Fruit fly (Drosophila melanogaster) whole organism, embryonic: ENCODE data around the gene CG15894.

Source experiments
- Atf-2 ChIP-seq: fragments of 200-800 bp; sonication (Bioruptor generic); optimal IDR thresholded peaks from 2 replicates; lab custom pipeline; 2016; ENCODE audit warnings: missing biosample characterization, missing genetic modification characterization
- Atf6 ChIP-seq: fragments of 200-800 bp; sonication (Bioruptor generic); IDR thresholded peaks from 2 replicates; pipeline ENCODE4 v1.3.6; 2022; ENCODE audit warnings: missing biosample characterization, missing genetic modification characterization
- CG10366 ChIP-seq: fragments of 200-800 bp; sonication (Bioruptor generic); IDR thresholded peaks from 2 replicates; pipeline ENCODE4 v1.3.6; 2022; ENCODE audit warnings: missing biosample characterization, missing genetic modification characterization
- CG12104 ChIP-seq: fragments of 200-800 bp; sonication (Bioruptor generic); optimal IDR thresholded peaks from 3 replicates; lab custom pipeline; 2016; ENCODE audit warnings: missing biosample characterization, missing genetic modification characterization
- CG13424 ChIP-seq: fragments of 200-800 bp; sonication (Bioruptor generic); optimal IDR thresholded peaks from 2 replicates; lab custom pipeline; 2019; ENCODE audit warnings: missing biosample characterization, mild to moderate bottlenecking, missing genetic modification characterization, moderate library complexity
- CG14441 ChIP-seq: fragments of 200-800 bp; sonication (Bioruptor generic); IDR thresholded peaks from 2 replicates; pipeline ENCODE4 v1.3.6; 2022; ENCODE audit warnings: missing biosample characterization, missing genetic modification characterization
- CG1792 ChIP-seq: fragments of 200-800 bp; sonication (Bioruptor generic); optimal IDR thresholded peaks from 2 replicates; lab custom pipeline; 2016; ENCODE audit warnings: missing biosample characterization, missing genetic modification characterization
- CG2116 ChIP-seq: fragments of 200-800 bp; sonication (Bioruptor generic); optimal IDR thresholded peaks from 3 replicates; lab custom pipeline; 2018; ENCODE audit warnings: missing biosample characterization, mild to moderate bottlenecking, missing genetic modification characterization
- CG2120 ChIP-seq: fragments of 200-800 bp; sonication (Bioruptor generic); optimal IDR thresholded peaks from 3 replicates; lab custom pipeline; 2016; ENCODE audit warnings: missing biosample characterization, missing genetic modification characterization
- CG2889 ChIP-seq: fragments of 200-800 bp; sonication (Bioruptor generic); IDR thresholded peaks from 3 replicates; pipeline ENCODE4 v1.3.6; 2022; ENCODE audit warnings: missing biosample characterization, missing genetic modification characterization
- CG30431 ChIP-seq: fragments of 200-800 bp; sonication (Bioruptor generic); optimal IDR thresholded peaks from 2 replicates; lab custom pipeline; 2017; ENCODE audit warnings: missing biosample characterization, missing genetic modification characterization
- CG3281 ChIP-seq: fragments of 200-800 bp; sonication (Bioruptor generic); optimal IDR thresholded peaks from 3 replicates; lab custom pipeline; 2017; ENCODE audit warnings: missing biosample characterization, mild to moderate bottlenecking, missing genetic modification characterization
- CG34376 ChIP-seq: fragments of 200-800 bp; sonication (Bioruptor generic); optimal IDR thresholded peaks from 2 replicates; lab custom pipeline; 2018; ENCODE audit warnings: missing biosample characterization, mild to moderate bottlenecking, missing genetic modification characterization
- CG4617 ChIP-seq: fragments of 200-800 bp; sonication (Bioruptor generic); optimal IDR thresholded peaks from 3 replicates; lab custom pipeline; 2016; ENCODE audit warnings: missing biosample characterization, missing genetic modification characterization, borderline replicate concordance
- CG4820 ChIP-seq: fragments of 200-800 bp; sonication (Bioruptor generic); optimal IDR thresholded peaks from 3 replicates; lab custom pipeline; 2016; ENCODE audit warnings: missing biosample characterization, missing genetic modification characterization
- CG5953 ChIP-seq: fragments of 200-800 bp; sonication (Bioruptor generic); IDR thresholded peaks from 2 replicates; pipeline ENCODE4 v1.3.6; 2022; ENCODE audit warnings: missing biosample characterization, missing genetic modification characterization
- CG6689 ChIP-seq: fragments of 200-800 bp; sonication (Bioruptor generic); IDR thresholded peaks from 2 replicates; pipeline ENCODE4 v1.3.6; 2022; ENCODE audit warnings: missing biosample characterization, missing genetic modification characterization
- CG7928 ChIP-seq: fragments of 200-800 bp; sonication (Bioruptor generic); optimal IDR thresholded peaks from 2 replicates; lab custom pipeline; 2017; ENCODE audit warnings: missing biosample characterization, mild to moderate bottlenecking, missing genetic modification characterization
- CG9876 ChIP-seq: fragments of 200-800 bp; sonication (Bioruptor generic); optimal IDR thresholded peaks from 2 replicates; lab custom pipeline; 2016; ENCODE audit warnings: missing biosample characterization, missing genetic modification characterization
- HHEX ChIP-seq: fragments of 200-800 bp; sonication (Bioruptor generic); optimal IDR thresholded peaks from 3 replicates; lab custom pipeline; 2017; ENCODE audit warnings: missing biosample characterization, mild to moderate bottlenecking, missing genetic modification characterization, missing genetic modification reagents
- HmgD ChIP-seq: fragments of 200-800 bp; sonication (Bioruptor generic); optimal IDR thresholded peaks from 3 replicates; lab custom pipeline; 2016; ENCODE audit warnings: missing biosample characterization, missing genetic modification characterization
- Hr78 ChIP-seq, 2 experiments: fragments of 200-800 bp in 1 of 2; fragments of >200 bp in 1 of 2; sonication (Bioruptor generic) in 1 of 2; optimal IDR thresholded peaks; 2 replicates each; lab custom pipeline; 2017 to 2019; ENCODE audit warnings: missing biosample characterization in 2 of 2, missing genetic modification characterization in 2 of 2, mild to moderate bottlenecking in 1 of 2, moderate library complexity in 1 of 2
- Hsf ChIP-seq: fragments of 200-800 bp; sonication (Bioruptor generic); optimal IDR thresholded peaks from 3 replicates; lab custom pipeline; 2016; ENCODE audit warnings: missing biosample characterization, missing genetic modification characterization
- Mad ChIP-seq: fragments of 200-800 bp; sonication (Bioruptor generic); optimal IDR thresholded peaks from 2 replicates; lab custom pipeline; 2016; ENCODE audit warnings: missing biosample characterization, missing genetic modification characterization
- Mes4 ChIP-seq: fragments of 200-800 bp; sonication (Bioruptor generic); optimal IDR thresholded peaks from 2 replicates; lab custom pipeline; 2016; ENCODE audit warnings: missing biosample characterization, missing genetic modification characterization
- Myb ChIP-seq: fragments of 200-800 bp; sonication (Bioruptor generic); optimal IDR thresholded peaks from 2 replicates; lab custom pipeline; 2016; ENCODE audit warnings: missing biosample characterization, missing genetic modification characterization
- PHDP ChIP-seq: fragments of 200-800 bp; sonication (Bioruptor generic); optimal IDR thresholded peaks from 3 replicates; lab custom pipeline; 2018; ENCODE audit warnings: missing biosample characterization, mild to moderate bottlenecking, missing genetic modification characterization, moderate library complexity
- Scr ChIP-seq: fragments of 200-800 bp; sonication (Bioruptor generic); IDR thresholded peaks from 2 replicates; pipeline ENCODE4 v1.3.6; 2022; ENCODE audit warnings: missing biosample characterization, missing genetic modification characterization; ENCODE audit not compliant: partially characterized antibody
- Six4 ChIP-seq: fragments of 200-800 bp; sonication (Bioruptor generic); optimal IDR thresholded peaks from 2 replicates; lab custom pipeline; 2016; ENCODE audit warnings: missing biosample characterization, missing genetic modification characterization
- Sox100B ChIP-seq: fragments of 200-800 bp; sonication (Bioruptor generic); optimal IDR thresholded peaks from 3 replicates; lab custom pipeline; 2018; ENCODE audit warnings: missing biosample characterization, mild to moderate bottlenecking, missing genetic modification characterization
- Sox102F ChIP-seq: fragments of 200-800 bp; sonication (Bioruptor generic); optimal IDR thresholded peaks from 2 replicates; lab custom pipeline; 2018; ENCODE audit warnings: missing biosample characterization, mild to moderate bottlenecking, missing genetic modification characterization, moderate library complexity
- Tbp ChIP-seq: fragments of >200 bp; optimal IDR thresholded peaks from 2 replicates; lab custom pipeline; 2018; ENCODE audit warnings: missing biosample characterization, missing genetic modification characterization
- abd-A ChIP-seq: fragments of 200-800 bp; sonication (Bioruptor generic); optimal IDR thresholded peaks from 3 replicates; lab custom pipeline; 2019; ENCODE audit warnings: missing biosample characterization, mild to moderate bottlenecking, missing genetic modification characterization, moderate library complexity
- chn ChIP-seq: fragments of 200-800 bp; sonication (Bioruptor generic); optimal IDR thresholded peaks from 2 replicates; lab custom pipeline; 2016; ENCODE audit warnings: missing biosample characterization, missing genetic modification characterization
- crol ChIP-seq: fragments of 200-800 bp; sonication (Bioruptor generic); IDR thresholded peaks from 2 replicates; pipeline ENCODE4 v1.3.6; 2022; ENCODE audit warnings: missing biosample characterization, missing genetic modification characterization
- da ChIP-seq: fragments of 200-800 bp; sonication (Bioruptor generic); optimal IDR thresholded peaks from 2 replicates; lab custom pipeline; 2016; ENCODE audit warnings: missing biosample characterization, missing genetic modification characterization
- dmrt11E ChIP-seq: fragments of 200-800 bp; sonication (Bioruptor generic); optimal IDR thresholded peaks from 3 replicates; lab custom pipeline; 2018; ENCODE audit warnings: missing biosample characterization, mild to moderate bottlenecking, missing genetic modification characterization, moderate library complexity
- emc ChIP-seq: fragments of 200-800 bp; sonication (Bioruptor generic); optimal IDR thresholded peaks from 2 replicates; lab custom pipeline; 2016; ENCODE audit warnings: missing biosample characterization, missing genetic modification characterization
- en ChIP-seq: fragments of 200-800 bp; sonication (Bioruptor generic); optimal IDR thresholded peaks from 2 replicates; lab custom pipeline; 2016; ENCODE audit warnings: missing biosample characterization, missing genetic modification characterization
- gce ChIP-seq: fragments of 200-800 bp; sonication (Bioruptor generic); IDR thresholded peaks from 3 replicates; pipeline ENCODE4 v1.3.6; 2022; ENCODE audit warnings: missing biosample characterization, missing genetic modification characterization
- gcm2 ChIP-seq: fragments of 200-800 bp; sonication (Bioruptor generic); optimal IDR thresholded peaks from 2 replicates; lab custom pipeline; 2016; ENCODE audit warnings: missing biosample characterization, missing genetic modification characterization
- grn ChIP-seq: fragments of 200-800 bp; sonication (Bioruptor generic); optimal IDR thresholded peaks from 3 replicates; lab custom pipeline; 2017; ENCODE audit warnings: missing biosample characterization, missing genetic modification characterization
- lbe ChIP-seq: fragments of 200-800 bp; sonication (Bioruptor generic); optimal IDR thresholded peaks from 2 replicates; lab custom pipeline; 2016; ENCODE audit warnings: missing biosample characterization, mild to moderate bottlenecking, missing genetic modification characterization
- nerfin-2 ChIP-seq: fragments of 200-800 bp; sonication (Bioruptor generic); IDR thresholded peaks from 2 replicates; pipeline ENCODE4 v1.3.6; 2022; ENCODE audit warnings: missing biosample characterization, missing genetic modification characterization; ENCODE audit not compliant: partially characterized antibody
- nmo ChIP-seq: fragments of 200-800 bp; sonication (Bioruptor generic); optimal IDR thresholded peaks from 2 replicates; lab custom pipeline; 2018; ENCODE audit warnings: missing biosample characterization, mild to moderate bottlenecking, missing genetic modification characterization, moderate library complexity
- odd ChIP-seq: fragments of 200-800 bp; sonication (Bioruptor generic); optimal IDR thresholded peaks from 2 replicates; lab custom pipeline; 2017; ENCODE audit warnings: missing biosample characterization, mild to moderate bottlenecking, missing genetic modification characterization
- onecut ChIP-seq: fragments of 200-800 bp; sonication (Bioruptor generic); IDR thresholded peaks from 2 replicates; pipeline ENCODE4 v1.3.6; 2022; ENCODE audit warnings: missing biosample characterization, missing genetic modification characterization
- slou ChIP-seq: fragments of 200-800 bp; sonication (Bioruptor generic); optimal IDR thresholded peaks from 3 replicates; lab custom pipeline; 2016; ENCODE audit warnings: missing biosample characterization, missing genetic modification characterization
- toy ChIP-seq: fragments of 200-800 bp; sonication (Bioruptor generic); IDR thresholded peaks from 2 replicates; pipeline ENCODE4 v1.3.6; 2022; ENCODE audit warnings: missing biosample characterization, missing genetic modification characterization
- vfl ChIP-seq: fragments of 200-800 bp; sonication (Bioruptor generic); optimal IDR thresholded peaks from 2 replicates; lab custom pipeline; 2016; ENCODE audit warnings: missing biosample characterization, missing genetic modification characterization
- zen2 ChIP-seq: fragments of 200-800 bp; sonication (Bioruptor generic); IDR thresholded peaks from 3 replicates; pipeline ENCODE4 v1.3.6; 2022; ENCODE audit warnings: missing biosample characterization, missing genetic modification characterization; ENCODE audit not compliant: partially characterized antibody
- zf30C ChIP-seq: fragments of 200-800 bp; sonication (Bioruptor generic); optimal IDR thresholded peaks from 3 replicates; lab custom pipeline; 2018; ENCODE audit warnings: missing biosample characterization, mild to moderate bottlenecking, missing genetic modification characterization

Gene CG15894

dm6 chrX:6366357-6366691, 57.3 kb downstream of the CG15894 start (continued):
- TF ChIP-seq CG4617 (GFP tag; lab: Kevin White, UChicago) (peak; percentile 24), CG30431 (GFP tag; lab: Kevin White, UChicago) (peak; percentile 45), CG9876 (GFP tag; lab: Kevin White, UChicago) (peak; percentile 68), grn (GFP tag; lab: Kevin White, UChicago) (peak; percentile 14), chn (GFP tag; lab: Kevin White, UChicago) (peak; percentile 73), CG7928 (GFP tag; lab: Kevin White, UChicago) (peak; percentile 59), toy (GFP tag; lab: Robert Waterston, UW) (peak; percentile 78; the same call in 1 of the 2 replicates), abd-A (tag; lab: Kevin White, UChicago) (no peak), Mad (GFP tag; lab: Kevin White, UChicago) (peak; percentile 74), CG3281 (GFP tag; lab: Kevin White, UChicago) (peak; percentile 89), Myb (GFP tag; lab: Kevin White, UChicago) (peak; percentile 66), HHEX (GFP tag; lab: Kevin White, UChicago) (peak; percentile 81), CG6689 (peak; percentile 85), CG2120 (peak; percentile 94), Hsf (GFP tag; lab: Kevin White, UChicago) (peak; percentile 89), zf30C (GFP tag; lab: Kevin White, UChicago) (no peak), gcm2 (GFP tag; lab: Kevin White, UChicago) (peak; percentile 82), Sox100B (GFP tag; lab: Kevin White, UChicago) (peak; percentile 76), nmo (GFP tag; lab: Kevin White, UChicago) (peak; percentile 80), CG14441 (peak; percentile 90), gce (GFP tag; lab: Robert Waterston, UW) (peak; percentile 74; the same call in 1 of the 3 replicates), Atf-2 (GFP tag; lab: Kevin White, UChicago) (peak; percentile 66), lbe (peak; percentile 91), CG12104 (peak; percentile 64), Scr (GFP tag; lab: Robert Waterston, UW) (no peak), emc (peak; percentile 48), CG13424 (tag; lab: Kevin White, UChicago) (peak; percentile 86), vfl (peak; percentile 81), onecut (GFP tag; lab: Robert Waterston, UW) (peak; percentile 85), odd (GFP tag; lab: Kevin White, UChicago) (peak; percentile 70), en (GFP tag; lab: Kevin White, UChicago) (peak; percentile 80), Atf6 (GFP tag; lab: Robert Waterston, UW) (peak; percentile 93), Hr78 (GFP tag; optimal IDR thresholded peaks at IDR 0.05; lab: Kevin White, UChicago) (no peak), Sox102F (GFP tag; lab: Kevin White, UChicago) (peak; percentile 88), CG34376 (GFP tag; lab: Kevin White, UChicago) (peak; percentile 90), slou (GFP tag; lab: Kevin White, UChicago) (peak; percentile 75), CG2116 (GFP tag; lab: Kevin White, UChicago) (peak; percentile 8), da (GFP tag; lab: Kevin White, UChicago) (peak; percentile 59), nerfin-2 (no peak), crol (no peak), CG1792 (peak; percentile 81), HmgD (GFP tag; lab: Kevin White, UChicago) (peak; percentile 27), CG4820 (GFP tag; lab: Kevin White, UChicago) (peak; percentile 75), CG5953 (GFP tag; lab: Robert Waterston, UW) (0 out of 2 replicates have a peak, but pooled peaks have one; percentile 55), PHDP (tag; lab: Kevin White, UChicago) (peak; percentile 89), CG2889 (GFP tag; lab: Robert Waterston, UW) (peak; percentile 88), zen2 (GFP tag; lab: Robert Waterston, UW) (no peak), dmrt11E (tag; lab: Kevin White, UChicago) (peak; percentile 22), CG10366 (GFP tag; lab: Robert Waterston, UW) (peak; percentile 92), Tbp (GFP tag; lab: Kevin White, UChicago) (no peak), Six4 (GFP tag; lab: Kevin White, UChicago) (peak; percentile 62), Mes4 (GFP tag; lab: Kevin White, UChicago) (peak; percentile 68)
